Fruit fly (Drosophila melanogaster) whole organism: ENCODE data around the gene Srg1.

Experiments used
- CG8478 ChIP-seq: fragments of >200 bp; optimal IDR thresholded peaks from 2 replicates; lab custom pipeline; 2018; ENCODE audit warnings: inconsistent platforms
- Dll ChIP-seq: fragments of >200 bp; optimal IDR thresholded peaks from 2 replicates; lab custom pipeline; 2017
- EcR ChIP-seq, 2 experiments: fragments of >200 bp; optimal IDR thresholded peaks; 2 replicates each; lab custom pipeline; 2017; ENCODE audit warnings: missing biosample characterization in 2 of 2, missing genetic modification characterization in 2 of 2, missing genetic modification reagents in 2 of 2
- pan ChIP-seq: fragments of >200 bp; optimal IDR thresholded peaks from 2 replicates; lab custom pipeline; 2017
- psq ChIP-seq: fragments of >200 bp; optimal IDR thresholded peaks from 2 replicates; lab custom pipeline; 2017
- usp ChIP-seq: fragments of >200 bp; optimal IDR thresholded peaks from 2 replicates; lab custom pipeline; 2017; ENCODE audit warnings: missing biosample characterization, missing genetic modification characterization, mixed read lengths

DNA sequence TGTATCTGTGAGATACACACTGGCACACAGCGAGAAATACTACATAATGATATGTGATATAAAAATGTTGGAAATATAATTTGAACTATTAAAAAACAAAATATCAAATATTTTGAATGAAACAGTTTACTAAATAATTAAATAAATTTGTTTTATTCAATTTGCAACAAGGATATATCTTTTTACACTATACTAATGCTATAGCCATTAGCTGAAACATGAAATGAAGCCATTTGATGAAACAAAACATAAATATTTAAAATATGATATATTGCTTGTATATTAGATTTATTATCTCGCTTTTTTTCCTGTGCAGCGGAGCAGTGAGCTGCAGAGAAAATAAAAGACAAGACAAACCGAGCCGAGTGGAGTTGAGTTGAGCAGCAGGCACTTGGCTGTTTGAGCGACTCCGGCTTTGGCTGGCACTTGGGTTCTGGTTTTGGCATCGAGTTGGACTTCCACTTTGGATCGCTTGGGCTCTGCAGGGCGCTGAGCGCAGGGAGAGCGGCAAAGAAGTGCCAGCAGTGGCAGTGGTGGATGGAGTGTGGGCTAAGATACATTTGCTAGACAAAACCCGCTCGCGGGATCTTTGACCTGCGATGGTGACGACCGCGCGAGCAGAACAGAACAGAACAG lies 28.9 kb upstream of the Srg1 start:
- TF ChIP-seq pan (lab: Kevin White, UChicago), result no peak
- no peak for TF ChIP-seq usp (GFP tag; lab: Kevin White, UChicago)
- TF ChIP-seq psq (lab: Kevin White, UChicago), result no peak
- TF ChIP-seq CG8478 (lab: Kevin White, UChicago), result no peak
- no peak for TF ChIP-seq Dll (lab: Kevin White, UChicago)
- TF ChIP-seq EcR (GFP tag; optimal IDR thresholded peaks at IDR 0.05; lab: Kevin White, UChicago), result peak in 1 of 2 experiments; percentile 86
